Worm (Caenorhabditis elegans): ENCODE measurements around the gene Y57G7A.11.

DNA sequence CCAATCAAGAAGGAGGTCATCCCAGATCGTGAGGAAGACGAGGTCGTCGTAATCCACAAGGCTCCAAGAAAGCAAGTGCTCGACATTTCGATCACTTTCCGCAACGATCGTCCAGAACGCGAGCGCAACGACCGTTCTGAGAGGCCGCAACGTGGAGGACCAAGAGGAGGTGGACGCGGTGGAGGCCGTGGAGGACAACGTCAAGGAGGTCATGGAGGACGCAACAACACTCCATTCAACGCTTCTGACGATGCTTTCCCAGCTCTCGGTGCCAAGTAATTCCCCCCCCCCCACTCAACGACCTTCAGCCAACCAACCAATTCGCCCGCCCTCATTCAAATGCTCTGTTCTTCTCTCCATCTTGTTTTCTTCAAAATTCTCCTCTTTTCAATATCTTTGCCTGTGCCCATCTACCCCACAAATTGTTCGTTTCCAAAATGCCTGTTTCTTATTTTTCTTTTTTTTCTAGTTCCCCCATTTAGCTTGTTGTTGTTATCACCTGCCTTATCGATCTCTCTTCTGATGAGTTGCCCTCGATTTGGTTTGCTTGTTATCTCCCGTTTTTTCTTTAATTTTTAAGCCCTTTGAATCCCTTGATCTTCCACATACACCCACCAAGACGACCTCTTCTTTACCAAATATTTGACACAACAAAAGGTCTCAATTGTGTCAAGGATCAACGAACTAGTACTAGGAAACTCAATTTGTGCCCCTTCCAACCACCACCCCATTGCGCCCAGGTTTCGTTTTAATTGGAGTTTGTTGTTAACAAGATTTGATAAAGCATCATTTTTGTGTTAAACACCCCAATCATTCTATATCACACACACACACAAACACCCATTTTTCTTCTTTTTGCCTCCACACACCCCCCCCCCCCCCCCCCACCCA, 45.9 kb upstream of the Y57G7A.11 start:
- TF ChIP-seq pha-4 (tag; optimal IDR thresholded peaks at IDR 0.05), result no peak
- TF ChIP-seq nhr-90 (tag; optimal IDR thresholded peaks at IDR 0.05), result no peak
- TF ChIP-seq ama-1 (optimal IDR thresholded peaks at IDR 0.05), result no peak
- peak; percentile 29 to 66 for TF ChIP-seq ama-1 (GFP tag; optimal IDR thresholded peaks at IDR 0.05)
- no peak for TF ChIP-seq unc-62 (GFP tag; optimal IDR thresholded peaks at IDR 0.05)
- TF ChIP-seq athp-1 (tag; optimal IDR thresholded peaks at IDR 0.05), result no peak
- no peak for TF ChIP-seq ceh-40 (GFP tag; IDR thresholded peaks at IDR 0.05)
- no peak for TF ChIP-seq sea-2 (GFP tag; IDR thresholded peaks at IDR 0.05)
- TF ChIP-seq ztf-22 (GFP tag; optimal IDR thresholded peaks at IDR 0.05), result no peak
- TF ChIP-seq ztf-6 (GFP tag; IDR thresholded peaks at IDR 0.05), result no peak
- no peak for TF ChIP-seq B0261.1 (tag; optimal IDR thresholded peaks at IDR 0.05)
- peak; percentile 86 for TF ChIP-seq F49E8.2 (tag; optimal IDR thresholded peaks at IDR 0.05; ENCODE audit: insufficient read depth)
- no peak for TF ChIP-seq let-607 (tag; optimal IDR thresholded peaks at IDR 0.05)
- no peak for TF ChIP-seq snpc-4 (GFP tag; optimal IDR thresholded peaks at IDR 0.05)
- no peak for TF ChIP-seq snpc-4 (tag; optimal IDR thresholded peaks at IDR 0.05)
- TF ChIP-seq nfya-1 (tag; optimal IDR thresholded peaks at IDR 0.05; ENCODE audit: borderline replicate concordance, insufficient read depth), result no peak

Data from whole organism, young adult.